Fruit fly (Drosophila melanogaster): ENCODE measurements around the gene CG2685.

CG2685 gene

DNA sequence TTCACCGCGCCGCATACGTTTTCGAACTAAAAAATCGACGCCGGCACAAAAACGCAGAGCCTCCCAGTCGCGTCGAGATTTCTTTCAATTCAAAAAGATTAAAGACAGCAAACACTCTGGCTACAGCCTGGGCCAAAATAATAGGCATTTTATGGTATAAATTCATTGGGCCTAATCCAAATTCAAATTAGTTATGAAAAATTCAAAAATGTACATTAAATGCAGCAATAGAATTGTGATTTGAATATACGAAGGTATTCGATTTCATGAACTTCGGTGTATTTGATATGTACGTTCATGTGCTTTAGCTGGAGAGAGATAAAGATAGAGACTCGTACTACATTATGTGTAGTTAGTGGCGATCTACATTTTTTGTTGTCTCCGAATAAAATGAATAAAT lies 30.3 kb upstream of the CG2685 start, which contains the start of gene Syx4 (continued):
- TF ChIP-seq GATAd (GFP tag; optimal IDR thresholded peaks at IDR 0.05): no peak
- no peak for TF ChIP-seq dl (GFP tag; optimal IDR thresholded peaks at IDR 0.05; ENCODE audit: insufficient read depth in 1 of 2, partially characterized antibody in 2 of 2)
- no peak for TF ChIP-seq pan (optimal IDR thresholded peaks at IDR 0.05)
- TF ChIP-seq OdsH (GFP tag; optimal IDR thresholded peaks at IDR 0.05): peak; percentile 88
- peak; percentile 92 for TF ChIP-seq ey (GFP tag; optimal IDR thresholded peaks at IDR 0.05)
- TF ChIP-seq rgr (GFP tag; optimal IDR thresholded peaks at IDR 0.05): peak; percentile 95
- TF ChIP-seq sv (GFP tag; optimal IDR thresholded peaks at IDR 0.05): peak; percentile 82

DNA sequence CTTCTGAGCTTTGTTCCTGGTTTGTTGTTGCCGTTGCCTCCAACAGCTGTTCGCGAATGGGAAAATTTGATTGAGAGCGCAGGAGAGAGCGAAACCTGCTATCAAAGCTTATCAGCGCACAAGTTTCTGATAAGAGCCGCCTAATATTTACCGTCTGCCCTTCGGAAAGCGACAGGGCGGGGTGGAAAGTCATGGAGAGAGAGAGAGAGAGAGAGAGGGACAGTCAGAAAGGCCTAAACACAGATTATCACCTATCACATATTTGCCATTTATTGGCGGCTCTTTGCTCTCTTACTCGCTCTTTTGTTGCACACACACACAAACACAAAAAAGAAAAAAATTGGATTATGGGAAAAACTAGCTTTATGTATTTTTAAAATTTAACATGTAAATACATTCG lies 29.8 kb upstream of the CG2685 start:
- TF ChIP-seq dsf (GFP tag; optimal IDR thresholded peaks at IDR 0.05; ENCODE audit: borderline replicate concordance) (no peak), Dif (GFP tag; optimal IDR thresholded peaks at IDR 0.05; ENCODE audit: partially characterized antibody) (peak; percentile 31)

DNA sequence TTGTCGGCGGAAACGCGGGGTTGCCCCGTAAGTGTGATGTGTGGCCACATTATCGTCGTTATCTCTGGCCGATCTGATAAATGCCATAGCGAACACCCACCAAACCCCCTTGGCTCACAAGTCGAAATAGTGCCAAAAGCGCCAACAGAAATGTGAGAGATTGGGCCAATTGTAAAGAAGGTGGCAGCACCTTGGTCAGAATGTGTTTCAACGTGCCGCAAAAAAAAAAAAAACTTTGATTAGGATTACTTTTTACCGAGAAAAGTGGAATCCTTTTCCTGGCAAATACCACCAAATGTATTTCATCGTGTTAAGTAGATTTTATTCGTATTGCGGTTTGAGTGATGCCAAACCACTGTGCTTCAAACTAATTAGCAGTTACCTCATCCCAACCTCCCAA lies 29.3 kb upstream of the CG2685 start:
- TF ChIP-seq CG32264 (GFP tag; optimal IDR thresholded peaks at IDR 0.05) (no peak), Mio (GFP tag; optimal IDR thresholded peaks at IDR 0.05) (no peak), rgr (GFP tag; optimal IDR thresholded peaks at IDR 0.05) (peak; percentile 70), brk (GFP tag; optimal IDR thresholded peaks at IDR 0.05) (no peak), usp (GFP tag; optimal IDR thresholded peaks at IDR 0.05) (no peak), Hr78 (GFP tag; optimal IDR thresholded peaks at IDR 0.05) (no peak), Hr83 (GFP tag; optimal IDR thresholded peaks at IDR 0.05; ENCODE audit: poor library complexity, severe bottlenecking) (no peak), Abd-B (GFP tag; optimal IDR thresholded peaks at IDR 0.05) (no peak), dsf (GFP tag; optimal IDR thresholded peaks at IDR 0.05; ENCODE audit: borderline replicate concordance) (no peak), h (GFP tag; optimal IDR thresholded peaks at IDR 0.05) (peak; percentile 72), fru (GFP tag; optimal IDR thresholded peaks at IDR 0.05) (peak; percentile 55), HLH106 (tag; optimal IDR thresholded peaks at IDR 0.05) (no peak), Jra (GFP tag; optimal IDR thresholded peaks at IDR 0.05) (no peak), CrebA (GFP tag; optimal IDR thresholded peaks at IDR 0.05; ENCODE audit: borderline replicate concordance) (no peak), GATAd (GFP tag; optimal IDR thresholded peaks at IDR 0.05) (no peak), sv (GFP tag; optimal IDR thresholded peaks at IDR 0.05) (peak; percentile 62), Dif (GFP tag; optimal IDR thresholded peaks at IDR 0.05; ENCODE audit: partially characterized antibody) (no peak), ey (GFP tag; optimal IDR thresholded peaks at IDR 0.05) (peak; percentile 56), OdsH (GFP tag; optimal IDR thresholded peaks at IDR 0.05) (peak; percentile 54), Sp1 (GFP tag; optimal IDR thresholded peaks at IDR 0.05) (no peak), br (GFP tag; optimal IDR thresholded peaks at IDR 0.05) (peak; percentile 54), Myc (optimal IDR thresholded peaks at IDR 0.05) (no peak), Rel (GFP tag; optimal IDR thresholded peaks at IDR 0.05) (no peak), Rel (tag; optimal IDR thresholded peaks at IDR 0.05) (no peak), woc (GFP tag; optimal IDR thresholded peaks at IDR 0.05) (no peak), psq (GFP tag; optimal IDR thresholded peaks at IDR 0.05) (peak; percentile 31), tai (GFP tag; optimal IDR thresholded peaks at IDR 0.05) (no peak), sage (GFP tag; optimal IDR thresholded peaks at IDR 0.05) (no peak), Dfd (GFP tag; optimal IDR thresholded peaks at IDR 0.05) (no peak), foxo (GFP tag; optimal IDR thresholded peaks at IDR 0.05) (peak in 1 of 2 experiments; percentile 75), Hnf4 (GFP tag; optimal IDR thresholded peaks at IDR 0.05) (no peak)

DNA sequence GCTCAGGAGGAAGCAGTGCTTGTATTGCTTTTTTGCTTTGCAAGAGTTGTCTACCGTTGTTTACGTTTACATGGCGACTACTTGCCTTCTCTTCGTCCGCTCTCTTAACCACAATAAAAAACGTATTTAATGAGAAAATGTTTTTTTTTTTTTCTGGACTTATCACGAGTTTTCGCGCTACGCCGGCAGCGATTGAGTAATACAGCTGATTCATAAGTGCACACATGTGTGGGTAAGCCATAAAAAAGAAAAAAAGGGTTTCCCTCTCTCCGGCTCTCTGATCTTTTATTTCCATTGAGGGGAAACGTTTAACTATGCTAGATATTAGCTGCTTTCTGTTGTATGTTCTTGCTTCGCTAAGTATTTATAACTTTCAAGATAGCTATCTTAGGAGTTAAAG lies 28.3 kb upstream of the CG2685 start:
- TF ChIP-seq Myc (optimal IDR thresholded peaks at IDR 0.05) (no peak), Hr83 (GFP tag; optimal IDR thresholded peaks at IDR 0.05; ENCODE audit: poor library complexity, severe bottlenecking) (no peak), Abd-B (GFP tag; optimal IDR thresholded peaks at IDR 0.05) (no peak), CG32264 (GFP tag; optimal IDR thresholded peaks at IDR 0.05) (no peak), woc (GFP tag; optimal IDR thresholded peaks at IDR 0.05) (no peak), pan (optimal IDR thresholded peaks at IDR 0.05) (no peak), Hnf4 (GFP tag; optimal IDR thresholded peaks at IDR 0.05) (no peak), psq (GFP tag; optimal IDR thresholded peaks at IDR 0.05) (no peak), CG9705 (GFP tag; optimal IDR thresholded peaks at IDR 0.05) (no peak), lola (GFP tag; optimal IDR thresholded peaks at IDR 0.05) (no peak), dmrt93B (GFP tag; optimal IDR thresholded peaks at IDR 0.05) (no peak), Mio (GFP tag; optimal IDR thresholded peaks at IDR 0.05) (no peak)

Measured in whole organism, wandering third instar larva.